Worm (Caenorhabditis elegans) whole organism, young adult: ENCODE results near the gene dnj-24.

Experiments used
- F10E7.11 ChIP-seq: sonication (generic microtip); optimal IDR thresholded peaks from 2 replicates; lab custom pipeline; 2017; ENCODE audit warnings: mild to moderate bottlenecking, missing genetic modification characterization, moderate library complexity, missing compliant biosample characterization
- F49E8.2 ChIP-seq: sonication (generic microtip); optimal IDR thresholded peaks from 3 replicates; lab custom pipeline; 2017; ENCODE audit warnings: missing genetic modification characterization, mild to moderate bottlenecking, missing compliant biosample characterization, antibody characterized with exemption, moderate library complexity; ENCODE audit not compliant: insufficient read depth
- aptf-2 ChIP-seq: fragments of 200-800 bp; sonication (Bioruptor generic); conservative IDR thresholded peaks from 2 replicates; pipeline ENCODE4 v1.3.6; 2022; ENCODE audit warnings: missing genetic modification reagents, missing genetic modification characterization, missing compliant biosample characterization
- lag-1 ChIP-seq: fragments of 200-800 bp; sonication (Bioruptor generic); IDR thresholded peaks from 2 replicates; pipeline ENCODE4 v1.3.6; 2022; ENCODE audit warnings: missing genetic modification reagents, missing genetic modification characterization, missing compliant biosample characterization
- unc-62 ChIP-seq: fragments of 150-350 bp; optimal IDR thresholded peaks from 2 replicates; lab custom pipeline; 2014; ENCODE audit warnings: missing biosample characterization, missing genetic modification reagents, missing genetic modification characterization

- TF ChIP-seq unc-62 (GFP tag; lab: Kevin White, UChicago) (no peak), lag-1 (GFP tag; lab: Robert Waterston, UW) (no peak), aptf-2 (GFP tag; lab: Robert Waterston, UW) (no peak), F10E7.11 (tag; lab: Kevin White, UChicago) (no peak), F49E8.2 (tag; lab: Kevin White, UChicago) (no peak)
Observed at ce11 chrIII:5438064-5438463, 14.2 kb upstream of the dnj-24 start.
